Fruit fly (Drosophila melanogaster) whole organism, embryonic: Measurements from ENCODE around the gene Pif1B.

Experiments used
- Bteb2 ChIP-seq: fragments of 200-800 bp; sonication (Bioruptor generic); optimal IDR thresholded peaks from 2 replicates; lab custom pipeline; 2016; ENCODE audit warnings: missing biosample characterization, missing genetic modification characterization
- CG10321 ChIP-seq: fragments of 200-800 bp; sonication (Bioruptor generic); IDR thresholded peaks from 2 replicates; pipeline ENCODE4 v1.3.6; 2022; ENCODE audit warnings: missing biosample characterization, missing genetic modification characterization
- CG11247 ChIP-seq: fragments of 200-800 bp; sonication (Bioruptor generic); IDR thresholded peaks from 2 replicates; pipeline ENCODE4 v1.3.6; 2022; ENCODE audit warnings: missing biosample characterization, missing genetic modification characterization
- CG11456 ChIP-seq: fragments of 200-800 bp; sonication (Bioruptor generic); IDR thresholded peaks from 3 replicates; pipeline ENCODE4 v1.3.6; 2022; ENCODE audit warnings: missing biosample characterization, missing genetic modification characterization
- CG12942 ChIP-seq: fragments of 200-800 bp; sonication (Bioruptor generic); optimal IDR thresholded peaks from 3 replicates; lab custom pipeline; 2016; ENCODE audit warnings: missing biosample characterization, missing genetic modification characterization
- CG14441 ChIP-seq: fragments of 200-800 bp; sonication (Bioruptor generic); IDR thresholded peaks from 2 replicates; pipeline ENCODE4 v1.3.6; 2022; ENCODE audit warnings: missing biosample characterization, missing genetic modification characterization
- CG14860 ChIP-seq: fragments of 200-800 bp; sonication (Bioruptor generic); IDR thresholded peaks from 3 replicates; pipeline ENCODE4 v1.3.6; 2022; ENCODE audit warnings: missing biosample characterization, missing genetic modification characterization; ENCODE audit not compliant: partially characterized antibody
- CG15011 ChIP-seq: fragments of 200-800 bp; sonication (Bioruptor generic); optimal IDR thresholded peaks from 3 replicates; lab custom pipeline; 2018; ENCODE audit warnings: missing biosample characterization, mild to moderate bottlenecking, missing genetic modification characterization
- CG15479 ChIP-seq: fragments of 200-800 bp; sonication (Bioruptor generic); optimal IDR thresholded peaks from 3 replicates; lab custom pipeline; 2019; ENCODE audit warnings: missing biosample characterization, mild to moderate bottlenecking, missing genetic modification characterization, moderate library complexity
- CG15696 ChIP-seq: fragments of 200-800 bp; sonication (Bioruptor generic); optimal IDR thresholded peaks from 2 replicates; lab custom pipeline; 2019; ENCODE audit warnings: missing biosample characterization, mild to moderate bottlenecking, missing genetic modification characterization, moderate library complexity
- CG1603 ChIP-seq: fragments of 200-800 bp; sonication (Bioruptor generic); optimal IDR thresholded peaks from 2 replicates; lab custom pipeline; 2019; ENCODE audit warnings: missing biosample characterization, mild to moderate bottlenecking, missing genetic modification characterization, moderate library complexity
- CG17186 ChIP-seq: fragments of 200-800 bp; sonication (Bioruptor generic); optimal IDR thresholded peaks from 3 replicates; lab custom pipeline; 2017; ENCODE audit warnings: missing biosample characterization, missing genetic modification reagents, missing genetic modification characterization
- CG17912 ChIP-seq: fragments of 200-800 bp; sonication (Bioruptor generic); optimal IDR thresholded peaks from 2 replicates; lab custom pipeline; 2018; ENCODE audit warnings: missing biosample characterization, mild to moderate bottlenecking, missing genetic modification characterization
- CG2712 ChIP-seq: fragments of 200-800 bp; optimal IDR thresholded peaks from 3 replicates; lab custom pipeline; 2019; ENCODE audit warnings: missing biosample characterization, mild to moderate bottlenecking, missing genetic modification characterization, moderate library complexity
- CG33213 ChIP-seq: fragments of 200-800 bp; sonication (Bioruptor generic); optimal IDR thresholded peaks from 3 replicates; lab custom pipeline; 2016; ENCODE audit warnings: missing biosample characterization, missing genetic modification characterization
- CG34422 ChIP-seq: fragments of 200-800 bp; sonication (Bioruptor generic); IDR thresholded peaks from 3 replicates; pipeline ENCODE4 v1.3.6; 2022; ENCODE audit warnings: missing biosample characterization, missing genetic modification characterization
- CG42726 ChIP-seq: fragments of 200-800 bp; sonication (Bioruptor generic); IDR thresholded peaks from 2 replicates; pipeline ENCODE4 v1.3.6; 2022; ENCODE audit warnings: missing biosample characterization, missing genetic modification characterization; ENCODE audit not compliant: partially characterized antibody
- CG4424 ChIP-seq: fragments of 200-800 bp; sonication (Bioruptor generic); optimal IDR thresholded peaks from 3 replicates; lab custom pipeline; 2016; ENCODE audit warnings: missing biosample characterization, missing genetic modification characterization
- CG4617 ChIP-seq: fragments of 200-800 bp; sonication (Bioruptor generic); optimal IDR thresholded peaks from 3 replicates; lab custom pipeline; 2016; ENCODE audit warnings: missing biosample characterization, missing genetic modification characterization, borderline replicate concordance
- CG5245 ChIP-seq: fragments of 200-800 bp; sonication (Bioruptor generic); optimal IDR thresholded peaks from 3 replicates; lab custom pipeline; 2016; ENCODE audit warnings: missing biosample characterization, missing genetic modification characterization
- CG6765 ChIP-seq: fragments of 200-800 bp; sonication (Bioruptor generic); optimal IDR thresholded peaks from 3 replicates; lab custom pipeline; 2017; ENCODE audit warnings: missing biosample characterization, mild to moderate bottlenecking, missing genetic modification characterization
- CG7271 ChIP-seq: fragments of 200-800 bp; sonication (Bioruptor generic); optimal IDR thresholded peaks from 2 replicates; lab custom pipeline; 2018; ENCODE audit warnings: missing biosample characterization, mild to moderate bottlenecking, missing genetic modification characterization, moderate library complexity
- CG7786 ChIP-seq: fragments of 200-800 bp; sonication (Bioruptor generic); optimal IDR thresholded peaks from 2 replicates; lab custom pipeline; 2016; ENCODE audit warnings: missing biosample characterization, missing genetic modification characterization
- CG8281 ChIP-seq: fragments of 200-800 bp; sonication (Bioruptor generic); optimal IDR thresholded peaks from 2 replicates; lab custom pipeline; 2018; ENCODE audit warnings: missing biosample characterization, mild to moderate bottlenecking, missing genetic modification characterization, moderate library complexity
- CG8478 ChIP-seq: fragments of >200 bp; optimal IDR thresholded peaks from 2 replicates; lab custom pipeline; 2018
- CG8924 ChIP-seq: fragments of 200-800 bp; optimal IDR thresholded peaks from 3 replicates; lab custom pipeline; 2019; ENCODE audit warnings: missing biosample characterization, mild to moderate bottlenecking, missing genetic modification characterization, moderate library complexity
- D19A ChIP-seq: fragments of 200-800 bp; optimal IDR thresholded peaks from 3 replicates; lab custom pipeline; 2019; ENCODE audit warnings: missing biosample characterization, mild to moderate bottlenecking, missing genetic modification characterization, moderate library complexity
- Dfd ChIP-seq, 2 experiments: fragments of >200 bp; optimal IDR thresholded peaks; 2 replicates each; lab custom pipeline; 2017; ENCODE audit warnings: missing biosample characterization in 2 of 2, missing genetic modification characterization in 2 of 2
- Dp ChIP-seq: fragments of 200-800 bp; sonication (Bioruptor generic); optimal IDR thresholded peaks from 2 replicates; lab custom pipeline; 2018; ENCODE audit warnings: missing biosample characterization, mild to moderate bottlenecking, missing genetic modification characterization, moderate library complexity
- Dref ChIP-seq: fragments of 200-800 bp; sonication (Bioruptor generic); IDR thresholded peaks from 2 replicates; pipeline ENCODE4 v1.3.6; 2022; ENCODE audit warnings: missing biosample characterization, missing genetic modification characterization
- Ets97D ChIP-seq: fragments of 200-800 bp; sonication (Bioruptor generic); optimal IDR thresholded peaks from 3 replicates; lab custom pipeline; 2016; ENCODE audit warnings: missing biosample characterization, missing genetic modification characterization
- HLHmδ ChIP-seq: fragments of 200-800 bp; sonication (Bioruptor generic); optimal IDR thresholded peaks from 2 replicates; lab custom pipeline; 2018; ENCODE audit warnings: missing biosample characterization, mild to moderate bottlenecking, missing genetic modification characterization, moderate library complexity
- Hr3 ChIP-seq: fragments of 200-800 bp; sonication (Bioruptor generic); optimal IDR thresholded peaks from 3 replicates; lab custom pipeline; 2016; ENCODE audit warnings: missing biosample characterization, missing genetic modification characterization
- Med ChIP-seq: fragments of 200-800 bp; sonication (Bioruptor generic); peaks from one replicate; lab custom pipeline; 2016; ENCODE audit warnings: missing biosample characterization, missing genetic modification characterization, mild to moderate bottlenecking, inconsistent platforms, moderate library complexity
- Meics ChIP-seq: fragments of 200-800 bp; sonication (Bioruptor generic); optimal IDR thresholded peaks from 2 replicates; lab custom pipeline; 2017; ENCODE audit warnings: missing biosample characterization, mild to moderate bottlenecking, missing genetic modification characterization
- Myb ChIP-seq: fragments of 200-800 bp; sonication (Bioruptor generic); optimal IDR thresholded peaks from 2 replicates; lab custom pipeline; 2016; ENCODE audit warnings: missing biosample characterization, missing genetic modification characterization
- Neu2 ChIP-seq: fragments of 200-800 bp; sonication (Bioruptor generic); optimal IDR thresholded peaks from 3 replicates; lab custom pipeline; 2016; ENCODE audit warnings: missing biosample characterization, missing genetic modification characterization, borderline replicate concordance
- PHDP ChIP-seq: fragments of 200-800 bp; sonication (Bioruptor generic); optimal IDR thresholded peaks from 3 replicates; lab custom pipeline; 2018; ENCODE audit warnings: missing biosample characterization, mild to moderate bottlenecking, missing genetic modification characterization, moderate library complexity
- Ptx1 ChIP-seq: fragments of 200-800 bp; sonication (Bioruptor generic); IDR thresholded peaks from 2 replicates; pipeline ENCODE4 v1.3.6; 2022; ENCODE audit warnings: missing biosample characterization, missing genetic modification characterization
- Vsx1 ChIP-seq: fragments of 200-800 bp; sonication (Bioruptor generic); optimal IDR thresholded peaks from 2 replicates; lab custom pipeline; 2017; ENCODE audit warnings: missing biosample characterization, mild to moderate bottlenecking, missing genetic modification characterization, missing genetic modification reagents
- YL-1 ChIP-seq: fragments of 200-800 bp; sonication (Bioruptor generic); optimal IDR thresholded peaks from 3 replicates; lab custom pipeline; 2017; ENCODE audit warnings: missing biosample characterization, mild to moderate bottlenecking, missing genetic modification characterization
- dan ChIP-seq: fragments of 200-800 bp; sonication (Bioruptor generic); IDR thresholded peaks from 2 replicates; pipeline ENCODE4 v1.3.6; 2022; ENCODE audit warnings: missing biosample characterization, missing genetic modification characterization
- fru ChIP-seq: fragments of >200 bp; optimal IDR thresholded peaks from 2 replicates; lab custom pipeline; 2017
- gsb-n ChIP-seq: fragments of 200-800 bp; sonication (Bioruptor generic); optimal IDR thresholded peaks from 3 replicates; lab custom pipeline; 2018; ENCODE audit warnings: missing biosample characterization, mild to moderate bottlenecking, missing genetic modification characterization
- h ChIP-seq: fragments of >200 bp; optimal IDR thresholded peaks from 2 replicates; lab custom pipeline; 2017
- inv ChIP-seq: fragments of 200-800 bp; sonication (Bioruptor generic); IDR thresholded peaks from 2 replicates; pipeline ENCODE4 v1.3.6; 2022; ENCODE audit warnings: missing biosample characterization, missing genetic modification characterization; ENCODE audit not compliant: partially characterized antibody
- pzg ChIP-seq: fragments of 200-800 bp; sonication (Bioruptor generic); optimal IDR thresholded peaks from 3 replicates; lab custom pipeline; 2018; ENCODE audit warnings: missing biosample characterization, mild to moderate bottlenecking, missing genetic modification characterization, moderate library complexity
- sr ChIP-seq: fragments of 200-800 bp; sonication (Bioruptor generic); IDR thresholded peaks from 3 replicates; pipeline ENCODE4 v1.3.6; 2022; ENCODE audit warnings: missing biosample characterization, missing genetic modification characterization
- tna ChIP-seq: fragments of 200-800 bp; sonication (Bioruptor generic); IDR thresholded peaks from 2 replicates; pipeline ENCODE4 v1.3.6; 2022; ENCODE audit warnings: missing biosample characterization, missing genetic modification characterization; ENCODE audit not compliant: partially characterized antibody
- tx ChIP-seq: fragments of 200-800 bp; sonication (Bioruptor generic); optimal IDR thresholded peaks from 2 replicates; lab custom pipeline; 2016; ENCODE audit warnings: missing biosample characterization, missing genetic modification characterization

The Pif1B gene

dm6 chr3R:8806104-8806503 is 5.1 kb upstream of the Pif1B start, which contains the start of gene hng2 (continued):
- TF ChIP-seq CG11247 (GFP tag; lab: Robert Waterston, UW), result no peak
- TF ChIP-seq CG8281 (tag; lab: Kevin White, UChicago), result peak; percentile 81
- TF ChIP-seq Dp, result peak; percentile 22
- TF ChIP-seq CG4617 (GFP tag; lab: Kevin White, UChicago), result peak; percentile 12
- no peak for TF ChIP-seq tx
- TF ChIP-seq Myb (GFP tag; lab: Kevin White, UChicago), result peak; percentile 64
- TF ChIP-seq CG10321 (GFP tag; lab: Robert Waterston, UW), result no peak

- TF ChIP-seq CG6765 (GFP tag; lab: Kevin White, UChicago), result no peak
- no peak for TF ChIP-seq Ptx1 (GFP tag; lab: Robert Waterston, UW)
- TF ChIP-seq Meics (GFP tag; lab: Kevin White, UChicago), result no peak
- no peak for TF ChIP-seq gsb-n (tag; lab: Kevin White, UChicago)
- no peak for TF ChIP-seq h (lab: Kevin White, UChicago)
- TF ChIP-seq CG12942, result no peak
- TF ChIP-seq fru, result no peak
- no peak for TF ChIP-seq CG11456
- TF ChIP-seq Bteb2 (GFP tag; lab: Kevin White, UChicago), result no peak
- no peak for TF ChIP-seq CG14441
- no peak for TF ChIP-seq CG33213 (GFP tag; lab: Kevin White, UChicago)
- no peak for TF ChIP-seq Dfd (GFP tag; optimal IDR thresholded peaks at IDR 0.05; lab: Kevin White, UChicago)
- TF ChIP-seq CG1603 (tag; lab: Kevin White, UChicago), result no peak
- peak; percentile 80 for TF ChIP-seq CG15479 (GFP tag; lab: Kevin White, UChicago)
- TF ChIP-seq dan (GFP tag; lab: Robert Waterston, UW), result no peak
- TF ChIP-seq Vsx1 (GFP tag; lab: Kevin White, UChicago), result no peak
- 0 out of 2 replicates have a peak, but pooled peaks have one; percentile 41 for TF ChIP-seq CG42726 (GFP tag; lab: Robert Waterston, UW)
- TF ChIP-seq CG15011 (GFP tag; lab: Kevin White, UChicago), result no peak
- TF ChIP-seq CG34422 (GFP tag; lab: Robert Waterston, UW), result peak; percentile 62; the same call in 1 of the 3 replicates
- TF ChIP-seq CG5245 (GFP tag; lab: Kevin White, UChicago), result no peak
- TF ChIP-seq Neu2 (GFP tag; lab: Kevin White, UChicago), result no peak
- no peak for TF ChIP-seq CG15696
- peak; percentile 68 for TF ChIP-seq Myb (GFP tag; lab: Kevin White, UChicago)
- no peak for TF ChIP-seq Hr3
- TF ChIP-seq Dref (GFP tag; lab: Robert Waterston, UW), result no peak
- no peak for TF ChIP-seq PHDP (tag; lab: Kevin White, UChicago)
- no peak for TF ChIP-seq inv (GFP tag; lab: Robert Waterston, UW)
- TF ChIP-seq CG7271 (tag; lab: Kevin White, UChicago), result no peak
- TF ChIP-seq CG7786 (GFP tag; lab: Kevin White, UChicago), result no peak
- peak; percentile 13 for TF ChIP-seq Ets97D
- peak; percentile 77 for TF ChIP-seq CG8478 (lab: Kevin White, UChicago)
- peak; percentile 1 for TF ChIP-seq CG17912 (GFP tag; lab: Kevin White, UChicago)
- TF ChIP-seq tna, result no peak
- TF ChIP-seq sr (GFP tag; lab: Robert Waterston, UW), result no peak
- TF ChIP-seq CG4424 (GFP tag; lab: Kevin White, UChicago), result no peak
- TF ChIP-seq CG2712 (tag; lab: Kevin White, UChicago), result no peak
- peak; percentile 68 for TF ChIP-seq YL-1 (GFP tag; lab: Kevin White, UChicago)
- TF ChIP-seq D19A (tag; lab: Kevin White, UChicago), result no peak
- TF ChIP-seq Med, result peak; percentile 54
- no peak for TF ChIP-seq CG8924
- peak; percentile 98 for TF ChIP-seq CG17186
- no peak for TF ChIP-seq CG14860 (GFP tag; lab: Robert Waterston, UW)
- peak; percentile 45 for TF ChIP-seq pzg
- no peak for TF ChIP-seq HLHmδ (GFP tag; lab: Kevin White, UChicago)
These were observed 4.4 kb upstream of the Pif1B start, which contains the start of gene CG9839 for dm6 chr3R:8805388-8805852. Gene CG9839, minus strand, starts transcription at chr3R:8805802.
